Fruit fly (Drosophila melanogaster) whole organism, embryonic: ENCODE data around the gene CanB.
A peak's percentile ranks its signal among the peaks of the same experiment; 100 is the strongest.

Experiments used
- Atf6 ChIP-seq: fragments of 200-800 bp; sonication (Bioruptor generic); IDR thresholded peaks from 2 replicates; pipeline ENCODE4 v1.3.6; 2022; ENCODE audit warnings: missing biosample characterization, missing genetic modification characterization
- CG10321 ChIP-seq: fragments of 200-800 bp; sonication (Bioruptor generic); IDR thresholded peaks from 2 replicates; pipeline ENCODE4 v1.3.6; 2022; ENCODE audit warnings: missing biosample characterization, missing genetic modification characterization
- CG12104 ChIP-seq: fragments of 200-800 bp; sonication (Bioruptor generic); optimal IDR thresholded peaks from 3 replicates; lab custom pipeline; 2016; ENCODE audit warnings: missing biosample characterization, missing genetic modification characterization
- CG12219 ChIP-seq: fragments of 200-800 bp; sonication (Bioruptor generic); optimal IDR thresholded peaks from 3 replicates; lab custom pipeline; 2018; ENCODE audit warnings: missing biosample characterization, mild to moderate bottlenecking, missing genetic modification characterization
- CG12236 ChIP-seq: fragments of 200-800 bp; sonication (Bioruptor generic); optimal IDR thresholded peaks from 2 replicates; lab custom pipeline; 2016; ENCODE audit warnings: missing biosample characterization, missing genetic modification characterization
- CG15601 ChIP-seq: fragments of 200-800 bp; sonication (Bioruptor generic); optimal IDR thresholded peaks from 3 replicates; lab custom pipeline; 2019; ENCODE audit warnings: missing biosample characterization, mild to moderate bottlenecking, missing genetic modification characterization, moderate library complexity
- CG17612 ChIP-seq: fragments of 200-800 bp; sonication (Bioruptor generic); IDR thresholded peaks from 2 replicates; pipeline ENCODE4 v1.3.6; 2022; ENCODE audit warnings: missing biosample characterization, missing genetic modification characterization
- CG17829 ChIP-seq: fragments of 200-800 bp; optimal IDR thresholded peaks from 2 replicates; lab custom pipeline; 2019; ENCODE audit warnings: missing biosample characterization, mild to moderate bottlenecking, missing genetic modification characterization, moderate library complexity
- CG1792 ChIP-seq: fragments of 200-800 bp; sonication (Bioruptor generic); optimal IDR thresholded peaks from 2 replicates; lab custom pipeline; 2016; ENCODE audit warnings: missing biosample characterization, missing genetic modification characterization
- CG31224 ChIP-seq: fragments of 200-800 bp; sonication (Bioruptor generic); IDR thresholded peaks from 2 replicates; pipeline ENCODE4 v1.3.6; 2022; ENCODE audit warnings: missing biosample characterization, missing genetic modification characterization
- CG33213 ChIP-seq: fragments of 200-800 bp; sonication (Bioruptor generic); optimal IDR thresholded peaks from 3 replicates; lab custom pipeline; 2016; ENCODE audit warnings: missing biosample characterization, missing genetic modification characterization
- CG43689 ChIP-seq: fragments of 200-800 bp; sonication (Bioruptor generic); IDR thresholded peaks from 2 replicates; pipeline ENCODE4 v1.3.6; 2022; ENCODE audit warnings: missing biosample characterization, missing genetic modification characterization
- CG6272 ChIP-seq: fragments of 200-800 bp; sonication (Bioruptor generic); IDR thresholded peaks from 2 replicates; pipeline ENCODE4 v1.3.6; 2022; ENCODE audit warnings: missing biosample characterization, missing genetic modification characterization
- CG8089 ChIP-seq: fragments of 200-800 bp; sonication (Bioruptor generic); optimal IDR thresholded peaks from 3 replicates; lab custom pipeline; 2016; ENCODE audit warnings: missing biosample characterization, missing genetic modification characterization
- Dbx ChIP-seq: fragments of 200-800 bp; sonication (Bioruptor generic); IDR thresholded peaks from 3 replicates; pipeline ENCODE4 v1.3.6; 2022; ENCODE audit warnings: missing biosample characterization, missing genetic modification characterization
- Doc2 ChIP-seq: fragments of 200-800 bp; sonication (Bioruptor generic); IDR thresholded peaks from 2 replicates; pipeline ENCODE4 v1.3.6; 2022; ENCODE audit warnings: missing biosample characterization, missing genetic modification characterization
- Drgx ChIP-seq: fragments of 200-800 bp; sonication (Bioruptor generic); IDR thresholded peaks from 2 replicates; pipeline ENCODE4 v1.3.6; 2022; ENCODE audit warnings: missing biosample characterization, missing genetic modification characterization
- Kr ChIP-seq: fragments of 200-800 bp; sonication (Bioruptor generic); optimal IDR thresholded peaks from 2 replicates; lab custom pipeline; 2017; ENCODE audit warnings: missing biosample characterization, mild to moderate bottlenecking, missing genetic modification characterization
- MTF-1 ChIP-seq: fragments of 200-800 bp; sonication (Bioruptor generic); optimal IDR thresholded peaks from 2 replicates; lab custom pipeline; 2018; ENCODE audit warnings: missing biosample characterization, mild to moderate bottlenecking, missing genetic modification characterization, borderline replicate concordance
- NC2β ChIP-seq: fragments of 200-800 bp; sonication (Bioruptor generic); optimal IDR thresholded peaks from 2 replicates; lab custom pipeline; 2016; ENCODE audit warnings: missing biosample characterization, missing genetic modification characterization
- Nf-YA ChIP-seq: fragments of 200-800 bp; sonication (Bioruptor generic); IDR thresholded peaks from 2 replicates; pipeline ENCODE4 v1.3.6; 2022; ENCODE audit warnings: missing biosample characterization, missing genetic modification characterization
- Nf-YC ChIP-seq: fragments of 200-800 bp; optimal IDR thresholded peaks from 3 replicates; lab custom pipeline; 2019; ENCODE audit warnings: missing biosample characterization, mild to moderate bottlenecking, missing genetic modification characterization, moderate library complexity
- NfI ChIP-seq: fragments of 200-800 bp; sonication (Bioruptor generic); optimal IDR thresholded peaks from 3 replicates; lab custom pipeline; 2018; ENCODE audit warnings: missing biosample characterization, mild to moderate bottlenecking, missing genetic modification characterization, moderate library complexity
- Oli ChIP-seq: fragments of 200-800 bp; sonication (Bioruptor generic); optimal IDR thresholded peaks from 2 replicates; lab custom pipeline; 2018; ENCODE audit warnings: missing biosample characterization, mild to moderate bottlenecking, missing genetic modification characterization, moderate library complexity
- Ptx1 ChIP-seq: fragments of 200-800 bp; sonication (Bioruptor generic); IDR thresholded peaks from 2 replicates; pipeline ENCODE4 v1.3.6; 2022; ENCODE audit warnings: missing biosample characterization, missing genetic modification characterization
- Side ChIP-seq: fragments of 200-800 bp; sonication (Bioruptor generic); optimal IDR thresholded peaks from 2 replicates; lab custom pipeline; 2016; ENCODE audit warnings: missing biosample characterization, missing genetic modification characterization
- Sox102F ChIP-seq: fragments of 200-800 bp; sonication (Bioruptor generic); optimal IDR thresholded peaks from 2 replicates; lab custom pipeline; 2018; ENCODE audit warnings: missing biosample characterization, mild to moderate bottlenecking, missing genetic modification characterization, moderate library complexity
- Tbp ChIP-seq: fragments of >200 bp; optimal IDR thresholded peaks from 2 replicates; lab custom pipeline; 2018; ENCODE audit warnings: missing biosample characterization, missing genetic modification characterization
- bab2 ChIP-seq: fragments of 200-800 bp; sonication (Bioruptor generic); optimal IDR thresholded peaks from 2 replicates; lab custom pipeline; 2016; ENCODE audit warnings: missing biosample characterization, missing genetic modification characterization
- br ChIP-seq: fragments of >200 bp; optimal IDR thresholded peaks from 2 replicates; lab custom pipeline; 2017
- btn ChIP-seq: fragments of 200-800 bp; sonication (Bioruptor generic); optimal IDR thresholded peaks from 2 replicates; lab custom pipeline; 2016; ENCODE audit warnings: missing biosample characterization, missing genetic modification characterization
- croc ChIP-seq: fragments of 200-800 bp; sonication (Bioruptor generic); conservative IDR thresholded peaks from 3 replicates; pipeline ENCODE4 v1.3.6; 2022; ENCODE audit warnings: missing biosample characterization, missing genetic modification characterization
- disco-r ChIP-seq: fragments of 200-800 bp; sonication (Bioruptor generic); optimal IDR thresholded peaks from 2 replicates; lab custom pipeline; 2016; ENCODE audit warnings: missing biosample characterization, missing genetic modification characterization
- dysf ChIP-seq: fragments of 200-800 bp; sonication (Bioruptor generic); IDR thresholded peaks from 3 replicates; pipeline ENCODE4 v1.3.6; 2022; ENCODE audit warnings: missing biosample characterization, missing genetic modification characterization
- eyg ChIP-seq: fragments of 200-800 bp; sonication (Bioruptor generic); optimal IDR thresholded peaks from 3 replicates; lab custom pipeline; 2016; ENCODE audit warnings: missing biosample characterization, missing genetic modification characterization
- ind ChIP-seq: fragments of 200-800 bp; sonication (Bioruptor generic); optimal IDR thresholded peaks from 3 replicates; lab custom pipeline; 2016; ENCODE audit warnings: missing biosample characterization, missing genetic modification characterization
- insv ChIP-seq, 2 experiments: fragments of 200-800 bp; sonication (Bioruptor generic); optimal IDR thresholded peaks; 3 replicates each; lab custom pipeline; 2016 to 2018; ENCODE audit warnings: missing biosample characterization in 2 of 2, missing genetic modification characterization in 2 of 2
- maf-S ChIP-seq: fragments of 200-800 bp; sonication (Bioruptor generic); optimal IDR thresholded peaks from 2 replicates; lab custom pipeline; 2016; ENCODE audit warnings: missing biosample characterization, missing genetic modification characterization
- nau ChIP-seq: fragments of 200-800 bp; sonication (Bioruptor generic); optimal IDR thresholded peaks from 3 replicates; lab custom pipeline; 2017; ENCODE audit warnings: missing biosample characterization, mild to moderate bottlenecking, missing genetic modification characterization, missing genetic modification reagents
- prd ChIP-seq, 3 experiments: fragments of >200 bp in 2 of 3; fragments of 200-800 bp in 1 of 3; sonication (Bioruptor generic) in 1 of 3; optimal IDR thresholded peaks in 2 of 3; IDR thresholded peaks in 1 of 3; 2 replicates in 2 of 3; 3 replicates in 1 of 3; pipeline versions ENCODE4 v1.3.6 to Lab custom; 2017 to 2022; ENCODE audit warnings: missing biosample characterization in 1 of 3, missing genetic modification characterization in 1 of 3
- pros ChIP-seq: fragments of 200-800 bp; sonication (Bioruptor generic); optimal IDR thresholded peaks from 3 replicates; lab custom pipeline; 2019; ENCODE audit warnings: missing biosample characterization, mild to moderate bottlenecking, missing genetic modification characterization, moderate library complexity
- pzg ChIP-seq: fragments of 200-800 bp; sonication (Bioruptor generic); optimal IDR thresholded peaks from 3 replicates; lab custom pipeline; 2018; ENCODE audit warnings: missing biosample characterization, mild to moderate bottlenecking, missing genetic modification characterization, moderate library complexity
- ranshi ChIP-seq: fragments of 200-800 bp; sonication (Bioruptor generic); IDR thresholded peaks from 2 replicates; pipeline ENCODE4 v1.3.6; 2022; ENCODE audit warnings: missing biosample characterization, missing genetic modification characterization
- ro ChIP-seq: fragments of 200-800 bp; sonication (Bioruptor generic); IDR thresholded peaks from 2 replicates; pipeline ENCODE4 v1.3.6; 2022; ENCODE audit warnings: missing biosample characterization, missing genetic modification characterization
- sisA ChIP-seq: fragments of 200-800 bp; sonication (Bioruptor generic); IDR thresholded peaks from 2 replicates; pipeline ENCODE4 v1.3.6; 2022; ENCODE audit warnings: missing biosample characterization, missing genetic modification characterization
- slbo ChIP-seq: fragments of 200-800 bp; sonication (Bioruptor generic); IDR thresholded peaks from 2 replicates; pipeline ENCODE4 v1.3.6; 2022; ENCODE audit warnings: missing biosample characterization, missing genetic modification characterization
- stwl ChIP-seq: fragments of 200-800 bp; sonication (Bioruptor generic); optimal IDR thresholded peaks from 3 replicates; lab custom pipeline; 2018; ENCODE audit warnings: missing biosample characterization, mild to moderate bottlenecking, missing genetic modification characterization, moderate library complexity
- tio ChIP-seq: fragments of 200-800 bp; sonication (Bioruptor generic); optimal IDR thresholded peaks from 2 replicates; lab custom pipeline; 2017; ENCODE audit warnings: missing biosample characterization, missing genetic modification characterization, inconsistent platforms
- toy ChIP-seq: fragments of 200-800 bp; sonication (Bioruptor generic); IDR thresholded peaks from 2 replicates; pipeline ENCODE4 v1.3.6; 2022; ENCODE audit warnings: missing biosample characterization, missing genetic modification characterization
- ttk ChIP-seq: fragments of 200-800 bp; sonication (Bioruptor generic); IDR thresholded peaks from 2 replicates; pipeline ENCODE4 v2.1.2; 2022; ENCODE audit warnings: missing biosample characterization, missing genetic modification characterization
- unc-4 ChIP-seq: fragments of 200-800 bp; sonication (Bioruptor generic); IDR thresholded peaks from 2 replicates; pipeline ENCODE4 v1.3.6; 2022; ENCODE audit warnings: missing biosample characterization, missing genetic modification characterization; ENCODE audit not compliant: partially characterized antibody
- zfh1 ChIP-seq: fragments of 200-800 bp; sonication (Bioruptor generic); IDR thresholded peaks from 3 replicates; pipeline ENCODE4 v1.3.6; 2022; ENCODE audit warnings: missing biosample characterization, missing genetic modification characterization

CanB gene

dm6 chrX:5322459-5322883 is 9.8 kb upstream of the CanB start, which contains the start of gene Rnp4F (continued):
- peak; percentile 35 for TF ChIP-seq CG17829
- TF ChIP-seq Kr (GFP tag; lab: Kevin White, UChicago): no peak
- peak; percentile 51 for TF ChIP-seq Atf6
- peak; percentile 86 for TF ChIP-seq slbo (GFP tag; lab: Robert Waterston, UW)
- peak; percentile 46 for TF ChIP-seq eyg
- peak; percentile 76 for TF ChIP-seq zfh1 (GFP tag; lab: Robert Waterston, UW)
- TF ChIP-seq unc-4: peak; percentile 75
- peak; percentile 68 for TF ChIP-seq maf-S (GFP tag; lab: Kevin White, UChicago)
- no peak for TF ChIP-seq CG12236 (GFP tag; lab: Kevin White, UChicago)
- TF ChIP-seq CG33213 (GFP tag; lab: Kevin White, UChicago): peak; percentile 87
- no peak for TF ChIP-seq CG43689 (GFP tag; lab: Robert Waterston, UW)
- TF ChIP-seq CG12219 (GFP tag; lab: Kevin White, UChicago): no peak
- peak; percentile 83 for TF ChIP-seq CG6272 (GFP tag; lab: Robert Waterston, UW)
- peak; percentile 43 for TF ChIP-seq croc (GFP tag; lab: Robert Waterston, UW)
- TF ChIP-seq toy (GFP tag; lab: Robert Waterston, UW): no peak
- TF ChIP-seq Doc2 (GFP tag; lab: Robert Waterston, UW): no peak
- TF ChIP-seq br (lab: Kevin White, UChicago): no peak
- peak; percentile 58 for TF ChIP-seq CG8089
- TF ChIP-seq pzg (GFP tag; lab: Kevin White, UChicago): peak; percentile 82
- TF ChIP-seq MTF-1 (GFP tag; lab: Kevin White, UChicago): no peak
- peak; percentile 47; the same call in 1 of the 2 replicates for TF ChIP-seq Drgx (GFP tag; lab: Robert Waterston, UW)
- peak; percentile 64 for TF ChIP-seq NfI (GFP tag; lab: Kevin White, UChicago)
- peak; percentile 21 for TF ChIP-seq Nf-YC (tag; lab: Kevin White, UChicago)
- TF ChIP-seq pros (GFP tag; lab: Kevin White, UChicago): no peak
- TF ChIP-seq NC2β (GFP tag; lab: Kevin White, UChicago): peak; percentile 43
- 0 out of 2 replicates have a peak, but pooled peaks have one; percentile 11 for TF ChIP-seq CG10321 (GFP tag; lab: Robert Waterston, UW)
- TF ChIP-seq ttk (GFP tag; lab: Robert Waterston, UW): peak; percentile 57; the same call in 1 of the 2 replicates
- TF ChIP-seq Ptx1 (GFP tag; lab: Robert Waterston, UW): peak; percentile 72
- TF ChIP-seq CG12104 (GFP tag; lab: Kevin White, UChicago): peak; percentile 49
- TF ChIP-seq Tbp: no peak
- TF ChIP-seq Dbx (GFP tag; lab: Robert Waterston, UW): peak; percentile 72
- TF ChIP-seq CG17612 (GFP tag; lab: Robert Waterston, UW): no peak
- TF ChIP-seq ranshi (GFP tag; lab: Robert Waterston, UW): peak; percentile 71
- peak; percentile 79 for TF ChIP-seq sisA (GFP tag; lab: Robert Waterston, UW)
- TF ChIP-seq dysf (GFP tag; lab: Robert Waterston, UW): peak; percentile 80
- peak; percentile 37 for TF ChIP-seq stwl (tag; lab: Kevin White, UChicago)
- TF ChIP-seq tio: no peak
- no peak for TF ChIP-seq CG15601 (tag; lab: Kevin White, UChicago)
- TF ChIP-seq nau: no peak
- TF ChIP-seq CG1792 (GFP tag; lab: Kevin White, UChicago): peak; percentile 45
- TF ChIP-seq prd (optimal IDR thresholded peaks at IDR 0.05; lab: Kevin White, UChicago): no peak
- peak; percentile 80 for TF ChIP-seq prd (GFP tag; IDR thresholded peaks at IDR 0.05; lab: Robert Waterston, UW)
- TF ChIP-seq btn (GFP tag; lab: Kevin White, UChicago): peak; percentile 13
- peak; percentile 79 for TF ChIP-seq ind
- TF ChIP-seq ro (GFP tag; lab: Robert Waterston, UW): no peak
- TF ChIP-seq Oli (tag; lab: Kevin White, UChicago): no peak
- no peak for TF ChIP-seq Nf-YA (GFP tag; lab: Robert Waterston, UW)
- peak; percentile 47 for TF ChIP-seq CG31224 (GFP tag; lab: Robert Waterston, UW)
- peak; percentile 68 for TF ChIP-seq bab2 (GFP tag; lab: Kevin White, UChicago)
- TF ChIP-seq insv (GFP tag; optimal IDR thresholded peaks at IDR 0.05; lab: Kevin White, UChicago): no peak
- TF ChIP-seq disco-r (GFP tag; lab: Kevin White, UChicago): peak; percentile 64
- TF ChIP-seq Sox102F (GFP tag; lab: Kevin White, UChicago): no peak
- peak; percentile 66 for TF ChIP-seq Side (GFP tag; lab: Kevin White, UChicago)
